Worm (Caenorhabditis elegans): ENCODE measurements around the gene osm-11.

DNA sequence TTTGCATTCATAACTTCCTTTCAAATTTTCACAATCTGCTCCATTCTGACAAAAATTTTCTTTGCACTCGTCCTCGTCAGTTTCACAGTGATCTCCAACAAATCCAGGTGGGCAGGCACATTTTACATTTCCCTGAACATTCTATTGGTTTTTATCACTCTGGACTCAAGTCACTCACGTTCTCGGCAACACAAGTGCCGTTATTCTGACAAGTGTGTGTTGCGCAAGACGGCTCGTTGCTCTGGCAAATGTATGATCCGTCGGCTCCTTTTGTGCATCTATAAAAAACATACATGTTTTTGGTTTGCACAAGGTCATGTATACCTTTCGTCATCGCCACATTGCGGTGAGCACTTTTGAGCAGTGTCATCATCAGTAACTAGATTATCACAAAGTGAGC, 8.7 kb downstream of the osm-11 start:
- TF ChIP-seq unc-62 (GFP tag; optimal IDR thresholded peaks at IDR 0.05) (no peak), attf-5 (GFP tag; optimal IDR thresholded peaks at IDR 0.05) (no peak)
